Worm (Caenorhabditis elegans) whole organism, L2 larva: ENCODE data around the gene F20D6.11.

Experiments
- C34F6.9 ChIP-seq: fragments of 150-350 bp; optimal IDR thresholded peaks from 2 replicates; lab custom pipeline; 2014; ENCODE audit warnings: missing biosample characterization, missing genetic modification characterization
- F13H6.1 ChIP-seq: sonication (generic microtip); optimal IDR thresholded peaks from 2 replicates; lab custom pipeline; 2016; ENCODE audit warnings: missing genetic modification characterization, missing compliant biosample characterization
- R02D3.7 ChIP-seq: fragments of 150-350 bp; optimal IDR thresholded peaks from 2 replicates; lab custom pipeline; 2014; ENCODE audit warnings: missing biosample characterization, missing genetic modification characterization
- Y55F3AM.14 ChIP-seq: fragments of 200-800 bp; sonication (Bioruptor generic); optimal IDR thresholded peaks from 2 replicates; lab custom pipeline; 2018; ENCODE audit warnings: mild to moderate bottlenecking, missing genetic modification characterization, missing compliant biosample characterization
- ZK546.5 ChIP-seq: sonication (generic microtip); optimal IDR thresholded peaks from 2 replicates; lab custom pipeline; 2017; ENCODE audit warnings: missing biosample characterization, missing genetic modification characterization
- alr-1 ChIP-seq: fragments of 150-350 bp; optimal IDR thresholded peaks from 2 replicates; lab custom pipeline; 2014; ENCODE audit warnings: missing biosample characterization, missing genetic modification characterization
- blmp-1 ChIP-seq: sonication (generic microtip); optimal IDR thresholded peaks from 2 replicates; lab custom pipeline; 2017; ENCODE audit warnings: missing genetic modification characterization, mild to moderate bottlenecking, missing compliant biosample characterization, antibody characterized with exemption, moderate library complexity; ENCODE audit not compliant: insufficient read depth
- ceh-16 ChIP-seq: fragments of 150-350 bp; optimal IDR thresholded peaks from 2 replicates; lab custom pipeline; 2014; ENCODE audit warnings: missing biosample characterization, missing genetic modification characterization
- dmd-4 ChIP-seq: sonication (generic microtip); optimal IDR thresholded peaks from 2 replicates; lab custom pipeline; 2017; ENCODE audit warnings: missing biosample characterization, missing genetic modification characterization
- egl-27 ChIP-seq: sonication (generic microtip); optimal IDR thresholded peaks from 3 replicates; lab custom pipeline; 2017; ENCODE audit warnings: missing biosample characterization, missing genetic modification reagents, missing genetic modification characterization
- elt-1 ChIP-seq: fragments of 150-350 bp; optimal IDR thresholded peaks from 2 replicates; lab custom pipeline; 2014; ENCODE audit warnings: missing biosample characterization, missing genetic modification characterization
- fos-1 ChIP-seq: fragments of 150-350 bp; optimal IDR thresholded peaks from 2 replicates; lab custom pipeline; 2014; ENCODE audit warnings: missing biosample characterization, missing genetic modification characterization
- gmeb-1 ChIP-seq: fragments of 150-350 bp; optimal IDR thresholded peaks from 2 replicates; lab custom pipeline; 2014; ENCODE audit warnings: missing biosample characterization, missing genetic modification characterization
- lin-11 ChIP-seq: fragments of 150-350 bp; sonication (generic microtip); optimal IDR thresholded peaks from 2 replicates; lab custom pipeline; 2014; ENCODE audit warnings: missing biosample characterization, missing genetic modification characterization, inconsistent platforms, mixed read lengths
- lsy-2 ChIP-seq, 2 experiments: fragments of 150-350 bp in 1 of 2; sonication (generic microtip) in 1 of 2; optimal IDR thresholded peaks; 2 replicates each; lab custom pipeline; 2014 to 2017; ENCODE audit warnings: missing biosample characterization in 2 of 2, missing genetic modification characterization in 2 of 2
- mbf-1 ChIP-seq: sonication (generic microtip); optimal IDR thresholded peaks from 2 replicates; lab custom pipeline; 2017; ENCODE audit warnings: missing biosample characterization, missing genetic modification characterization
- mdl-1 ChIP-seq, 2 experiments: fragments of 150-350 bp in 1 of 2; sonication (generic microtip) in 1 of 2; optimal IDR thresholded peaks; 2 replicates each; lab custom pipeline; 2017; ENCODE audit warnings: missing biosample characterization in 2 of 2, missing genetic modification characterization in 2 of 2
- nhr-10 ChIP-seq: sonication (generic microtip); optimal IDR thresholded peaks from 2 replicates; lab custom pipeline; 2017; ENCODE audit warnings: missing biosample characterization, missing genetic modification characterization
- nhr-12 ChIP-seq: fragments of 150-350 bp; optimal IDR thresholded peaks from 2 replicates; lab custom pipeline; 2014; ENCODE audit warnings: missing biosample characterization, missing genetic modification characterization
- nhr-129 ChIP-seq: fragments of 150-350 bp; optimal IDR thresholded peaks from 2 replicates; lab custom pipeline; 2014; ENCODE audit warnings: missing biosample characterization, missing genetic modification characterization
- nhr-237 ChIP-seq: fragments of 150-350 bp; optimal IDR thresholded peaks from 2 replicates; lab custom pipeline; 2014; ENCODE audit warnings: missing biosample characterization, missing genetic modification characterization
- nhr-25 ChIP-seq: fragments of 150-350 bp; sonication (generic microtip); optimal IDR thresholded peaks from 3 replicates; lab custom pipeline; 2014; ENCODE audit warnings: missing biosample characterization, missing genetic modification characterization
- peb-1 ChIP-seq: fragments of 150-350 bp; optimal IDR thresholded peaks from 2 replicates; lab custom pipeline; 2014; ENCODE audit warnings: missing biosample characterization, missing genetic modification characterization
- sem-4 ChIP-seq: fragments of 150-350 bp; optimal IDR thresholded peaks from 2 replicates; lab custom pipeline; 2014; ENCODE audit warnings: missing biosample characterization, missing genetic modification reagents, missing genetic modification characterization
- skn-1 ChIP-seq: sonication (generic microtip); optimal IDR thresholded peaks from 2 replicates; lab custom pipeline; 2017; ENCODE audit warnings: missing biosample characterization, missing genetic modification characterization
- sma-3 ChIP-seq: sonication (generic microtip); optimal IDR thresholded peaks from 2 replicates; lab custom pipeline; 2016; ENCODE audit warnings: missing genetic modification reagents, missing genetic modification characterization, missing compliant biosample characterization
- sma-9 ChIP-seq, 2 experiments: fragments of 150-350 bp in 1 of 2; sonication (generic microtip) in 1 of 2; optimal IDR thresholded peaks; 2 replicates each; lab custom pipeline; 2014 to 2016; ENCODE audit warnings: missing genetic modification characterization in 2 of 2, mild to moderate bottlenecking in 1 of 2, missing biosample characterization in 1 of 2, missing compliant biosample characterization in 1 of 2, missing genetic modification reagents in 1 of 2, moderate library complexity in 1 of 2
- unc-39 ChIP-seq: fragments of 150-350 bp; optimal IDR thresholded peaks from 2 replicates; lab custom pipeline; 2014; ENCODE audit warnings: missing biosample characterization, missing genetic modification characterization
- unc-55 ChIP-seq: fragments of 150-350 bp; sonication (generic microtip); optimal IDR thresholded peaks from 3 replicates; lab custom pipeline; 2014; ENCODE audit warnings: missing biosample characterization, missing genetic modification reagents, missing genetic modification characterization
- unc-62 ChIP-seq: fragments of 150-350 bp; optimal IDR thresholded peaks from 2 replicates; lab custom pipeline; 2014; ENCODE audit warnings: missing biosample characterization, missing genetic modification reagents, missing genetic modification characterization
- zag-1 ChIP-seq: fragments of 150-350 bp; optimal IDR thresholded peaks from 2 replicates; lab custom pipeline; 2014; ENCODE audit warnings: missing biosample characterization, missing genetic modification characterization
- ztf-1 ChIP-seq: fragments of 200-800 bp; sonication (Bioruptor generic); conservative IDR thresholded peaks from 2 replicates; pipeline ENCODE4 v1.3.6; 2022; ENCODE audit warnings: missing genetic modification characterization, missing compliant biosample characterization
- ztf-11 ChIP-seq: sonication (generic microtip); optimal IDR thresholded peaks from 2 replicates; lab custom pipeline; 2017; ENCODE audit warnings: missing biosample characterization, missing genetic modification characterization
- ztf-4 ChIP-seq: fragments of 150-350 bp; optimal IDR thresholded peaks from 2 replicates; lab custom pipeline; 2014; ENCODE audit warnings: missing biosample characterization, missing genetic modification characterization

The F20D6.11 gene

ce11 chrV:8170300-8170699 is 28.6 kb downstream of the F20D6.11 start:
- TF ChIP-seq ztf-1 (GFP tag; lab: Robert Waterston, UW): no peak
- TF ChIP-seq blmp-1 (tag; lab: Kevin White, UChicago): no peak
- TF ChIP-seq ZK546.5: no peak
- TF ChIP-seq lsy-2 (tag; optimal IDR thresholded peaks at IDR 0.05; lab: Kevin White, UChicago): no peak
- TF ChIP-seq peb-1 (tag; lab: Kevin White, UChicago): no peak
- no peak for TF ChIP-seq C34F6.9
- TF ChIP-seq mdl-1 (tag; optimal IDR thresholded peaks at IDR 0.05; lab: Kevin White, UChicago): no peak
- no peak for TF ChIP-seq nhr-237 (tag; lab: Kevin White, UChicago)
- no peak for TF ChIP-seq ceh-16 (tag; lab: Kevin White, UChicago)
- TF ChIP-seq alr-1 (tag; lab: Kevin White, UChicago): no peak
- TF ChIP-seq sma-3 (GFP tag; lab: Kevin White, UChicago): no peak

ce11 chrV:8169150-8169549 is 29.7 kb downstream of the F20D6.11 start:
- TF ChIP-seq unc-55 (GFP tag; lab: Kevin White, UChicago) (peak; percentile 56), elt-1 (tag; lab: Kevin White, UChicago) (no peak), skn-1 (no peak), gmeb-1 (tag; lab: Kevin White, UChicago) (no peak), unc-39 (no peak), unc-62 (GFP tag; lab: Kevin White, UChicago) (no peak)

ce11 chrV:8168219-8168962 is 30.5 kb downstream of the F20D6.11 start, which contains the start of gene F20D6.8:
Gene F20D6.8, minus strand, starts transcription at chrV:8168269.
- TF ChIP-seq fos-1 (tag; lab: Kevin White, UChicago) (no peak), Y55F3AM.14 (GFP tag; lab: Kevin White, UChicago) (no peak), ztf-4 (tag; lab: Kevin White, UChicago) (no peak), nhr-129 (no peak), peb-1 (tag; lab: Kevin White, UChicago) (no peak), ZK546.5 (no peak), R02D3.7 (no peak), zag-1 (tag; lab: Kevin White, UChicago) (no peak), lin-11 (tag; lab: Kevin White, UChicago) (no peak), nhr-25 (tag; lab: Kevin White, UChicago) (no peak), egl-27 (tag; lab: Kevin White, UChicago) (no peak), mbf-1 (tag; lab: Kevin White, UChicago) (no peak), F13H6.1 (tag; lab: Kevin White, UChicago) (no peak), ztf-11 (no peak), lsy-2 (tag; optimal IDR thresholded peaks at IDR 0.05; lab: Kevin White, UChicago) (no peak)

ce11 chrV:8163199-8163598 is 35.7 kb downstream of the F20D6.11 start:
- TF ChIP-seq sem-4 (tag; lab: Kevin White, UChicago): no peak
- no peak for TF ChIP-seq mbf-1 (tag; lab: Kevin White, UChicago)
- TF ChIP-seq dmd-4 (tag; lab: Kevin White, UChicago): no peak
- no peak for TF ChIP-seq F13H6.1 (tag; lab: Kevin White, UChicago)
- TF ChIP-seq nhr-10 (tag; lab: Kevin White, UChicago): no peak
- TF ChIP-seq ztf-11: no peak
- TF ChIP-seq sma-9 (GFP tag; optimal IDR thresholded peaks at IDR 0.05; lab: Kevin White, UChicago): no peak
- TF ChIP-seq sma-9 (tag; optimal IDR thresholded peaks at IDR 0.05; lab: Kevin White, UChicago): no peak
- TF ChIP-seq, all 48 proteins: peak for 0

- TF ChIP-seq nhr-12 (tag; lab: Kevin White, UChicago) (no peak), alr-1 (tag; lab: Kevin White, UChicago) (no peak), fos-1 (tag; lab: Kevin White, UChicago) (peak; percentile 18), sma-9 (GFP tag; optimal IDR thresholded peaks at IDR 0.05; lab: Kevin White, UChicago) (peak; percentile 64), sma-9 (tag; optimal IDR thresholded peaks at IDR 0.05; lab: Kevin White, UChicago) (no peak), ztf-11 (no peak)
These were observed 37.2 kb downstream of the F20D6.11 start, which contains the start of gene F20D6.5 for ce11 chrV:8161699-8162098. Gene F20D6.5, plus strand, starts transcription at chrV:8161957.
